Worm (Caenorhabditis elegans): ENCODE data around the gene C05C10.5.

DNA sequence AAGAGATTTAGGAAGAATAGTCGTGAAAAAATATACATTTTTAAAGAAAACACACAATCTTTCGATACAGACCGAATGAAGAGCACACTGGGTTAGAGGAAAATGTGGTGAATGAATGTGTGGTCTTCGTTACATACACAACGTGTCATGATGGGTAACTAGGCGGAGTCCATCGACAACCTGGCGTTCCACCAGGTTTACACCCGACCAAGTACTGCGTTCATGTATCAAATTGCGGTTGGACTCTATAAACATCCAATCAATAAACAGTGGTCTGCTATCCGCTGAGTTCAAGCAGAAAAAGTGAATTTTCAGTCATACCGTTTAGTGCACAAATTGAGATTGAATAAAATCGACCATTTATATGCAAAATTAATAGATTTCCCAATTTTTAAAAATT is 42.9 kb downstream of the C05C10.5 start, which contains the start of gene sdz-38:
- TF ChIP-seq nfya-1 (tag; optimal IDR thresholded peaks at IDR 0.05) (no peak), tbx-7 (tag; optimal IDR thresholded peaks at IDR 0.05) (no peak), zip-5 (tag; optimal IDR thresholded peaks at IDR 0.05) (no peak), ama-1 (optimal IDR thresholded peaks at IDR 0.05) (no peak), hlh-15 (tag; optimal IDR thresholded peaks at IDR 0.05) (no peak), hlh-8 (tag; optimal IDR thresholded peaks at IDR 0.05) (no peak), ceh-14 (tag; optimal IDR thresholded peaks at IDR 0.05) (no peak)
